Worm (Caenorhabditis elegans) whole organism, young adult: ENCODE measurements around the gene mfsd-11.

Experiments used
- F10E7.11 ChIP-seq: sonication (generic microtip); optimal IDR thresholded peaks from 2 replicates; lab custom pipeline; 2017; ENCODE audit warnings: mild to moderate bottlenecking, missing genetic modification characterization, moderate library complexity, missing compliant biosample characterization
- ama-1 ChIP-seq, 3 experiments: fragments of 150-350 bp in 1 of 3; sonication (generic microtip) in 2 of 3; optimal IDR thresholded peaks; 2 replicates each; lab custom pipeline; 2014 to 2018; ENCODE audit warnings: missing biosample characterization in 2 of 3, missing genetic modification characterization in 2 of 3, missing genetic modification reagents in 2 of 3
- dpl-1 ChIP-seq: fragments of 150-350 bp; optimal IDR thresholded peaks from 2 replicates; lab custom pipeline; 2014; ENCODE audit warnings: missing biosample characterization, missing genetic modification reagents, missing genetic modification characterization
- efl-1 ChIP-seq: fragments of 150-350 bp; optimal IDR thresholded peaks from 2 replicates; lab custom pipeline; 2014; ENCODE audit warnings: missing biosample characterization, missing genetic modification reagents, missing genetic modification characterization
- hlh-26 ChIP-seq: fragments of 200-800 bp; sonication (Bioruptor generic); conservative IDR thresholded peaks from 2 replicates; pipeline ENCODE4 v1.3.6; 2022; ENCODE audit warnings: missing genetic modification reagents, missing genetic modification characterization, missing compliant biosample characterization
- hsf-1 ChIP-seq: fragments of 200-800 bp; sonication (Bioruptor generic); IDR thresholded peaks from 2 replicates; pipeline ENCODE4 v1.3.6; 2022; ENCODE audit warnings: missing genetic modification reagents, missing genetic modification characterization, missing compliant biosample characterization
- madf-6 ChIP-seq: fragments of 200-800 bp; sonication (Bioruptor generic); IDR thresholded peaks from 2 replicates; pipeline ENCODE4 v1.3.6; 2022; ENCODE audit warnings: missing genetic modification reagents, missing genetic modification characterization, missing compliant biosample characterization
- rcor-1 ChIP-seq: fragments of 200-800 bp; sonication (Bioruptor generic); IDR thresholded peaks from 2 replicates; pipeline ENCODE4 v1.3.6; 2022; ENCODE audit warnings: missing genetic modification reagents, missing genetic modification characterization, missing compliant biosample characterization

- no peak for TF ChIP-seq dpl-1 (GFP tag; lab: Kevin White, UChicago)
- TF ChIP-seq hlh-26 (GFP tag; lab: Robert Waterston, UW): no peak
- TF ChIP-seq ama-1 (optimal IDR thresholded peaks at IDR 0.05; lab: Kevin White, UChicago): no peak
- no peak for TF ChIP-seq ama-1 (GFP tag; optimal IDR thresholded peaks at IDR 0.05; lab: Kevin White, UChicago)
- TF ChIP-seq madf-6 (GFP tag; lab: Robert Waterston, UW): no peak
- TF ChIP-seq F10E7.11: no peak
- no peak for TF ChIP-seq rcor-1 (GFP tag; lab: Robert Waterston, UW)
- no peak for TF ChIP-seq efl-1 (GFP tag; lab: Kevin White, UChicago)
- no peak for TF ChIP-seq hsf-1
Measured at ce11 chrX:12175667-12176278, 21.9 kb upstream of the mfsd-11 start.
